Worm (Caenorhabditis elegans) whole organism, midembryonic: ENCODE results near the gene K12B6.4.

Experiments used
- T22C8.4 ChIP-seq: fragments of 200-800 bp; sonication (Bioruptor generic); IDR thresholded peaks from 2 replicates; pipeline ENCODE4 v1.3.6; 2022; ENCODE audit warnings: missing genetic modification characterization, missing compliant biosample characterization
- flt-1 ChIP-seq: fragments of 200-800 bp; sonication (Bioruptor generic); IDR thresholded peaks from 2 replicates; pipeline ENCODE4 v1.3.6; 2022; ENCODE audit warnings: missing genetic modification characterization, missing compliant biosample characterization

DNA sequence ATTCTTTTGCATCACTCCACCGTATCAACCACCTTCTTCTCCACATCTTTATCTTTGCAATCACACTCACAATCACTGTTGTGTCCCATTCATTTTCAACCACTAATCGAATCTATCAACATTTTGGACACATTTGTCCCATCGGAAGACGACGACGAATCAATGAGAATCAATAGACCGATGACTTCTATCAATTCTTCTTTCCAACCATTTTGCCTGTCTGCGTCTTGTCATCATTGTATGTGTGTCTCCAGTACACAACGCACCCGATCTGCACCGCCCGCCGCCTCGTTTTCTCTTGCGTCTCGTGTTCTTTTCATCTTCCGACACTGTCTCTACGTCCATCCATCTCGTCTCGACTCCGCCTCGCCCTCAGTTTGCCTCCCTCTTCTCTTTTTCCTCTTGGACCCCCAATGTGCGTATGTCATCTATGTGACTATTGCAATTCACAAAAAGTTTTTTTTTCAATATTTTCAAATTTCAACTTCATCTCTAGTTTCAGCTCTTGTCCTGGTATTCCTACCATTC is 34.6 kb downstream of the K12B6.4 start, which contains the start of gene dmd-7:
- TF ChIP-seq T22C8.4 (GFP tag; lab: Robert Waterston, UW) (no peak), flt-1 (no peak)
